Worm (Caenorhabditis elegans) whole organism, early embryonic: ENCODE data around the gene T14G11.1.
A peak's percentile ranks its signal among the peaks of the same experiment; 100 is the strongest.

Experiments used
- B0310.2 ChIP-seq: sonication (generic microtip); optimal IDR thresholded peaks from 2 replicates; lab custom pipeline; 2016; ENCODE audit warnings: mild to moderate bottlenecking, missing genetic modification characterization, missing compliant biosample characterization
- F13C5.2 ChIP-seq: sonication (generic microtip); optimal IDR thresholded peaks from 2 replicates; lab custom pipeline; 2017; ENCODE audit warnings: mild to moderate bottlenecking, missing genetic modification characterization, inconsistent platforms, missing compliant biosample characterization
- aly-1 ChIP-seq: sonication (generic microtip); optimal IDR thresholded peaks from 2 replicates; lab custom pipeline; 2016; ENCODE audit warnings: missing genetic modification characterization, missing compliant biosample characterization
- ama-1 ChIP-seq: fragments of 150-350 bp; optimal IDR thresholded peaks from 2 replicates; lab custom pipeline; 2014
- ceh-13 ChIP-seq: fragments of 200-800 bp; sonication (Bioruptor generic); optimal IDR thresholded peaks from 2 replicates; lab custom pipeline; 2018; ENCODE audit warnings: mild to moderate bottlenecking, missing genetic modification characterization, missing compliant biosample characterization
- ceh-36 ChIP-seq: sonication (generic microtip); optimal IDR thresholded peaks from 2 replicates; lab custom pipeline; 2016; ENCODE audit warnings: missing genetic modification characterization, inconsistent platforms, missing compliant biosample characterization
- ets-7 ChIP-seq: sonication (generic microtip); optimal IDR thresholded peaks from 2 replicates; lab custom pipeline; 2016; ENCODE audit warnings: missing genotype, missing genetic modification characterization, missing compliant biosample characterization
- flt-1 ChIP-seq: fragments of 200-800 bp; sonication (Bioruptor generic); IDR thresholded peaks from 2 replicates; pipeline ENCODE4 v1.3.6; 2022; ENCODE audit warnings: missing genetic modification characterization, missing compliant biosample characterization
- hmbx-1 ChIP-seq: sonication (generic microtip); optimal IDR thresholded peaks from 2 replicates; lab custom pipeline; 2016; ENCODE audit warnings: mild to moderate bottlenecking, missing genetic modification characterization, missing compliant biosample characterization
- hmg-4 ChIP-seq: fragments of 200-800 bp; sonication (Bioruptor generic); optimal IDR thresholded peaks from 2 replicates; lab custom pipeline; 2018; ENCODE audit warnings: mild to moderate bottlenecking, missing genetic modification characterization, missing compliant biosample characterization
- hnd-1 ChIP-seq: sonication (generic microtip); optimal IDR thresholded peaks from 2 replicates; lab custom pipeline; 2016; ENCODE audit warnings: missing genetic modification characterization, missing compliant biosample characterization
- pes-1 ChIP-seq: fragments of 200-800 bp; sonication (Bioruptor generic); IDR thresholded peaks from 2 replicates; pipeline ENCODE4 v1.3.6; 2022; ENCODE audit warnings: missing genetic modification reagents, missing genetic modification characterization, missing compliant biosample characterization
- scrt-1 ChIP-seq: fragments of 200-800 bp; sonication (Bioruptor generic); IDR thresholded peaks from 2 replicates; pipeline ENCODE4 v1.3.6; 2022; ENCODE audit warnings: missing genetic modification characterization, missing compliant biosample characterization
- sea-1 ChIP-seq: fragments of 200-800 bp; sonication (Bioruptor generic); conservative IDR thresholded peaks from 2 replicates; pipeline ENCODE4 v1.3.6; 2022; ENCODE audit warnings: missing genetic modification characterization, missing compliant biosample characterization
- tbx-11 ChIP-seq: fragments of 200-800 bp; sonication (Bioruptor generic); IDR thresholded peaks from 2 replicates; pipeline ENCODE4 v1.3.6; 2022; ENCODE audit warnings: missing genetic modification characterization, missing compliant biosample characterization
- tbx-37 ChIP-seq: fragments of 200-800 bp; sonication (Bioruptor generic); conservative IDR thresholded peaks from 2 replicates; pipeline ENCODE4 v1.3.6; 2022; ENCODE audit warnings: missing genetic modification reagents, missing genetic modification characterization, missing compliant biosample characterization
- tra-4 ChIP-seq: sonication (generic microtip); optimal IDR thresholded peaks from 2 replicates; lab custom pipeline; 2017; ENCODE audit warnings: missing genetic modification characterization, missing compliant biosample characterization

Gene T14G11.1

DNA sequence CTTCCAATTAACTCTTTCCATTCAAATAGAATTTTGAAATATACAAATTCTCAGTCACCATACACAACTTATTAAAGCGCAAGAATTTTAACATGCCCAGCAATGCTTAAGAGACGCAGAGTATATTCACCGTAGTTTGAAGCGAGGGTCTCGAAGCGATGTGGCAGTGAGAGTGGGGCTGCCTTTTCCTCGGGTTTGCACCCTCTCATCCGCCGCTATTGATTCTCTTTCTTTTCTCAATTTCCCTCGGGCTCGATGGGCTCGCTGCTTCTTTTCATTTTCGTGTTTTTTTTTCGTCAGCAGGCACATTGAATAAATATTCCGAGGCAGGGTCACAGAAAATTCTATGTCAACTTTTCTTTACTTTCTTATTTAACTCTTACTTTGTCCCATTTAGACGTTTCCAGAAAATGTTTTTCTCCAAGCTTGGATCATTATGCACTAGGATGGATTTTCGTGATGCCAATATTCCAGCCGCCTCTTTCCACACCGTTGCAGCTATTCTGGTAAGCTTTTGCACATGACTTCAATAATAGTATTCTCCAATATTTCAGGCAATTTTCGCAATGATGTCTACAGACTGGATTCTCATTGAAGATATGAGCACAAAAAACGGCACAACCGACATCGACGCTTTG, at the start of gene T14G11.1:
Gene T14G11.1 (plus strand): TSS at position 408 of the 638 bp plus-strand sequence.
- TF ChIP-seq tbx-37 (GFP tag; lab: Robert Waterston, UW) (no peak), hmg-4 (GFP tag; lab: Kevin White, UChicago) (peak; percentile 69), ama-1 (lab: Kevin White, UChicago) (no peak), F13C5.2 (tag; lab: Kevin White, UChicago) (peak; percentile 55)

DNA sequence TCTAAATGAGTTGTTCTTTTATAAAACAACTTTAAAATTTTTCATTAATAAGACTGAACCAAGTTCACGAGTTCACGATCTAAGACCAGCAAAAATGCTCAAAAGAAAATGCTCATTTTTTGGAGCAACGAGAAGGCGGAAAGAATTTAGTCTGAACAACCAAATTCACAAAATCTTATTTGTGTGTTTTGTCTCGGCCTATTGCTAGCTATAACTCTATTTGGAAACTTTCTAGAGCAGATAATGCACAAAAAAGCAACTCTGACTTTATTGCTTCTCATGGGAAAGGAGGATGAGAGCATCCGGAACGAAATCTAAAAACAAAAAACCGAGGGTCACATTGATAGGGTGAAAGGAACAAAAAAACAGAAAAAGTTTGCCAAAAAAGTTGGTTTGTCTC, 48.2 kb upstream of the T14G11.1 start:
- TF ChIP-seq ets-7 (tag; lab: Kevin White, UChicago) (no peak), pes-1 (GFP tag; lab: Robert Waterston, UW) (no peak), sea-1 (GFP tag; lab: Robert Waterston, UW) (no peak), ama-1 (lab: Kevin White, UChicago) (no peak), tra-4 (tag; lab: Kevin White, UChicago) (no peak), F13C5.2 (tag; lab: Kevin White, UChicago) (no peak), flt-1 (GFP tag; lab: Robert Waterston, UW) (no peak), scrt-1 (GFP tag; lab: Robert Waterston, UW) (no peak), aly-1 (tag; lab: Kevin White, UChicago) (no peak)

DNA sequence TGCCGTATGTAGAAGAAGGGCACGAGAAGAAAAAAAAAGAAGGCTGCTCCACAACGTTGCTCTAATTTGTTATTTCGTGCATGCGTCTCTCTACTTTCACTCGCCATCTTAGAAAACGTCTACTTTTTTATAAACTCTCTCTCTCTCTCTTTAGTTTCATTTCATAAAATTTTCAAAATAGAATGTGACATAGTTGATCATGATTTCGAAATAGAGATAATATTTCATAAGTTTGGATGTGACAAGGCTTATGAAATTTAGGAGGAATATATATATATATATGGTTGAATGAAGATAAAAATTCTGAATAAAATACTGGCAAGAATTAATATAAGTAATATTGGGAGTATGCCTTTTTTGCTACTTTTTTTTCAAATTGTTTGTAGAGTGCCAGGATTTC, 47.7 kb upstream of the T14G11.1 start:
- no peak for TF ChIP-seq hmbx-1 (tag; lab: Kevin White, UChicago)
- no peak for TF ChIP-seq tbx-11 (GFP tag; lab: Robert Waterston, UW)
- TF ChIP-seq tbx-37 (GFP tag; lab: Robert Waterston, UW) = no peak
- no peak for TF ChIP-seq aly-1 (tag; lab: Kevin White, UChicago)
- TF ChIP-seq ceh-36 (tag; lab: Kevin White, UChicago) = no peak
- TF ChIP-seq scrt-1 (GFP tag; lab: Robert Waterston, UW) = no peak
- TF ChIP-seq B0310.2 = no peak
- no peak for TF ChIP-seq hmg-4 (GFP tag; lab: Kevin White, UChicago)
- TF ChIP-seq tra-4 (tag; lab: Kevin White, UChicago) = no peak
- no peak for TF ChIP-seq ama-1 (lab: Kevin White, UChicago)
- no peak for TF ChIP-seq pes-1 (GFP tag; lab: Robert Waterston, UW)
- no peak for TF ChIP-seq hnd-1 (tag; lab: Kevin White, UChicago)
- no peak for TF ChIP-seq ceh-13 (GFP tag; lab: Kevin White, UChicago)
- TF ChIP-seq F13C5.2 (tag; lab: Kevin White, UChicago) = no peak
- TF ChIP-seq flt-1 (GFP tag; lab: Robert Waterston, UW) = no peak
- no peak for TF ChIP-seq ets-7 (tag; lab: Kevin White, UChicago)
- no peak for TF ChIP-seq sea-1 (GFP tag; lab: Robert Waterston, UW)

DNA sequence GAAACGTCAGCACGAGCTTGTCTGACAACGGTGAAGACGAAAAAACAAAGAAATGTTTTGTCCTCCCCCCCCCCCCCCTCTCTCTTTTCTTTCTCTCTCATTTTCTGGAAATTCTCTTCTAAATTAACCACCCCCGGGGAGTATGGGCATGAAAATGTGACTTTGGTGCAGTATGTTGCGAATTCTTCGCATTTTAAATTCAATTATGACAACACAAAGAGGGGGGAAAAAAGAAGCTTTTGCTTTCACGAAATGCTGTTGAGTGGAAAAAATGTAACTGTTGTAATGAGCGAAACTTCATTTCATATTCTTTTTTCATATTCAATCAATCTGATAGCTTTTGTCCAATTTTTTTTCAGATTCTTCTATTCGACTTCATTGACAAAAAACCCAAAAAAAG, 34.5 kb upstream of the T14G11.1 start:
- TF ChIP-seq B0310.2 (no peak), tra-4 (tag; lab: Kevin White, UChicago) (no peak), tbx-37 (GFP tag; lab: Robert Waterston, UW) (no peak), sea-1 (GFP tag; lab: Robert Waterston, UW) (no peak), F13C5.2 (tag; lab: Kevin White, UChicago) (no peak), ceh-36 (tag; lab: Kevin White, UChicago) (no peak), hnd-1 (tag; lab: Kevin White, UChicago) (no peak), scrt-1 (GFP tag; lab: Robert Waterston, UW) (no peak), ceh-13 (GFP tag; lab: Kevin White, UChicago) (no peak), flt-1 (GFP tag; lab: Robert Waterston, UW) (no peak), pes-1 (GFP tag; lab: Robert Waterston, UW) (no peak), ama-1 (lab: Kevin White, UChicago) (no peak), tbx-11 (GFP tag; lab: Robert Waterston, UW) (no peak), hmg-4 (GFP tag; lab: Kevin White, UChicago) (no peak), aly-1 (tag; lab: Kevin White, UChicago) (no peak), hmbx-1 (tag; lab: Kevin White, UChicago) (no peak), ets-7 (tag; lab: Kevin White, UChicago) (no peak)

DNA sequence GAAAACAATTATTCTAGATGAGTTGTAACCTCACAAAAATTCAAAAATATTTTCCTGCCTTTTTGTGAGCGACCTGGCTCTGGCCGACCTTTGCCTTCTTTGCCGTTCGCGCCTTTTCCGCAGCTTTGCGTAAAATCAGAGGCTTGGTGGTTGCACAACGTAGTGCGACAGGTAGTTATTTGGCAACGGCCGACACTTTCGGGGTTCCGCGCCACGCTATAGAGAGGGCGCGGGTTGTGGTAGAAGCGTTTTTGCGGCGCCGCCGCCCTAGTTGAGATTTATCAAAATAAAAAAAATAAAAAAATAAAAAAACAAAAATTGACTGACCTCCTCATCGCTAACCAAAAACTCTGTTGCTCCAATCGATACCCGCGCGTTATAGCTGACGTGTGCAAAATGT, 25.0 kb upstream of the T14G11.1 start:
- TF ChIP-seq ets-7 (tag; lab: Kevin White, UChicago) (no peak), ceh-13 (GFP tag; lab: Kevin White, UChicago) (no peak), hmg-4 (GFP tag; lab: Kevin White, UChicago) (no peak), scrt-1 (GFP tag; lab: Robert Waterston, UW) (no peak), hmbx-1 (tag; lab: Kevin White, UChicago) (no peak), sea-1 (GFP tag; lab: Robert Waterston, UW) (no peak), ama-1 (lab: Kevin White, UChicago) (no peak), ceh-36 (tag; lab: Kevin White, UChicago) (no peak), flt-1 (GFP tag; lab: Robert Waterston, UW) (no peak)

DNA sequence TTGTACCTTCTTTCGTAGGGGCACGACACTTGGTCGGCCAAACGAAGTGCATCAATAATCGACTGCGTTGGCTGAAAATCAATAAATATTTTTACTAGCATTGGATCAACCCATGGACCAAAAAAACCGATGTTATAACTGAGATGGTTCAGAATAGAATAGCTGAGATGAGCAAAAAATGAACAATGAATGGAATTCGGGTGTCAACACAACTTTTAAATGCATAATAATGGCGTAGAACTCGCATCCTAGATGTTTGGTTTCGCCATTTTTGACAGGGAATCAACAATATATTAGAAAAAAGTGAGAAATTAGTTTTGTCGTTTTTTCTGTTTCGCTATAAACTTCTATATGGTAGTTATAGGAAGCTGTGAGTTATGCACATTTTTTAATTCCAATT, 24.5 kb upstream of the T14G11.1 start, which contains the start of gene F54G2.1:
Gene F54G2.1 (minus strand): TSS at position 101 of the 400 bp plus-strand sequence.
- no peak for TF ChIP-seq ama-1 (lab: Kevin White, UChicago)
- TF ChIP-seq aly-1 (tag; lab: Kevin White, UChicago) = no peak
- TF ChIP-seq ets-7 (tag; lab: Kevin White, UChicago) = no peak
- no peak for TF ChIP-seq ceh-36 (tag; lab: Kevin White, UChicago)
- TF ChIP-seq tbx-11 (GFP tag; lab: Robert Waterston, UW) = no peak
- no peak for TF ChIP-seq B0310.2
- TF ChIP-seq sea-1 (GFP tag; lab: Robert Waterston, UW) = no peak
- TF ChIP-seq pes-1 (GFP tag; lab: Robert Waterston, UW) = no peak
- TF ChIP-seq ceh-13 (GFP tag; lab: Kevin White, UChicago) = no peak
- no peak for TF ChIP-seq hmg-4 (GFP tag; lab: Kevin White, UChicago)
- no peak for TF ChIP-seq hmbx-1 (tag; lab: Kevin White, UChicago)
- no peak for TF ChIP-seq tbx-37 (GFP tag; lab: Robert Waterston, UW)
- TF ChIP-seq scrt-1 (GFP tag; lab: Robert Waterston, UW) = no peak
- TF ChIP-seq tra-4 (tag; lab: Kevin White, UChicago) = no peak
